Fruit fly (Drosophila melanogaster) whole organism, embryonic: ENCODE results near the gene CG46387.

Source experiments
- Atf6 ChIP-seq: fragments of 200-800 bp; sonication (Bioruptor generic); IDR thresholded peaks from 2 replicates; pipeline ENCODE4 v1.3.6; 2022; ENCODE audit warnings: missing biosample characterization, missing genetic modification characterization
- Awh ChIP-seq: fragments of 200-800 bp; sonication (Bioruptor generic); IDR thresholded peaks from 2 replicates; pipeline ENCODE4, ENCODE4 v1.3.6; 2022; ENCODE audit warnings: missing biosample characterization, missing genetic modification characterization
- Blimp-1 ChIP-seq: fragments of 200-800 bp; sonication (Bioruptor generic); optimal IDR thresholded peaks from 3 replicates; lab custom pipeline; 2018; ENCODE audit warnings: missing biosample characterization, missing genetic modification characterization, mild to moderate bottlenecking, moderate library complexity, missing genetic modification reagents
- C15 ChIP-seq: fragments of 200-800 bp; sonication (Bioruptor generic); IDR thresholded peaks from 3 replicates; pipeline ENCODE4 v1.3.6; 2022; ENCODE audit warnings: missing biosample characterization, missing genetic modification characterization
- CG1024 ChIP-seq: fragments of 200-800 bp; sonication (Bioruptor generic); IDR thresholded peaks from 2 replicates; pipeline ENCODE4 v1.3.6; 2022; ENCODE audit warnings: missing biosample characterization, missing genetic modification characterization
- CG11695 ChIP-seq: fragments of 200-800 bp; sonication (Bioruptor generic); IDR thresholded peaks from 3 replicates; pipeline ENCODE4 v1.3.6; 2022; ENCODE audit warnings: missing biosample characterization, missing genetic modification characterization
- CG12071 ChIP-seq: fragments of 200-800 bp; sonication (Bioruptor generic); optimal IDR thresholded peaks from 3 replicates; lab custom pipeline; 2018; ENCODE audit warnings: missing biosample characterization, mild to moderate bottlenecking, missing genetic modification characterization
- CG12104 ChIP-seq: fragments of 200-800 bp; sonication (Bioruptor generic); optimal IDR thresholded peaks from 3 replicates; lab custom pipeline; 2016; ENCODE audit warnings: missing biosample characterization, missing genetic modification characterization
- CG13424 ChIP-seq: fragments of 200-800 bp; sonication (Bioruptor generic); optimal IDR thresholded peaks from 2 replicates; lab custom pipeline; 2019; ENCODE audit warnings: missing biosample characterization, mild to moderate bottlenecking, missing genetic modification characterization, moderate library complexity
- CG13894 ChIP-seq: fragments of 200-800 bp; sonication (Bioruptor generic); optimal IDR thresholded peaks from 3 replicates; lab custom pipeline; 2018; ENCODE audit warnings: missing biosample characterization, mild to moderate bottlenecking, missing genetic modification characterization, moderate library complexity
- CG14860 ChIP-seq: fragments of 200-800 bp; sonication (Bioruptor generic); IDR thresholded peaks from 3 replicates; pipeline ENCODE4 v1.3.6; 2022; ENCODE audit warnings: missing biosample characterization, missing genetic modification characterization; ENCODE audit not compliant: partially characterized antibody
- CG15011 ChIP-seq: fragments of 200-800 bp; sonication (Bioruptor generic); optimal IDR thresholded peaks from 3 replicates; lab custom pipeline; 2018; ENCODE audit warnings: missing biosample characterization, mild to moderate bottlenecking, missing genetic modification characterization
- CG2116 ChIP-seq: fragments of 200-800 bp; sonication (Bioruptor generic); optimal IDR thresholded peaks from 3 replicates; lab custom pipeline; 2018; ENCODE audit warnings: missing biosample characterization, mild to moderate bottlenecking, missing genetic modification characterization
- CG31365 ChIP-seq: fragments of 200-800 bp; sonication (Bioruptor generic); optimal IDR thresholded peaks from 2 replicates; lab custom pipeline; 2018; ENCODE audit warnings: missing biosample characterization, mild to moderate bottlenecking, missing genetic modification characterization
- CG33557 ChIP-seq: fragments of 200-800 bp; sonication (Bioruptor generic); optimal IDR thresholded peaks from 2 replicates; lab custom pipeline; 2019; ENCODE audit warnings: missing biosample characterization, mild to moderate bottlenecking, missing genetic modification characterization, moderate library complexity
- CG4360 ChIP-seq: fragments of 200-800 bp; sonication (Bioruptor generic); IDR thresholded peaks from 2 replicates; pipeline ENCODE4 v1.3.6; 2022; ENCODE audit warnings: missing biosample characterization, missing genetic modification characterization
- CG4707 ChIP-seq: fragments of 200-800 bp; sonication (Bioruptor generic); optimal IDR thresholded peaks from 2 replicates; lab custom pipeline; 2018; ENCODE audit warnings: missing biosample characterization, mild to moderate bottlenecking, missing genetic modification characterization, moderate library complexity
- CG6175 ChIP-seq: fragments of 200-800 bp; sonication (Bioruptor generic); IDR thresholded peaks from 3 replicates; pipeline ENCODE4 v1.3.6; 2022; ENCODE audit warnings: missing biosample characterization, missing genetic modification characterization
- CG6272 ChIP-seq: fragments of 200-800 bp; sonication (Bioruptor generic); IDR thresholded peaks from 2 replicates; pipeline ENCODE4 v1.3.6; 2022; ENCODE audit warnings: missing biosample characterization, missing genetic modification characterization
- CG6813 ChIP-seq: fragments of 200-800 bp; sonication (Bioruptor generic); optimal IDR thresholded peaks from 2 replicates; lab custom pipeline; 2017; ENCODE audit warnings: missing biosample characterization, missing genetic modification characterization, mild to moderate bottlenecking, moderate library complexity, missing genetic modification reagents
- CG7556 ChIP-seq: fragments of 200-800 bp; sonication (Bioruptor generic); optimal IDR thresholded peaks from 2 replicates; lab custom pipeline; 2017; ENCODE audit warnings: missing biosample characterization, mild to moderate bottlenecking, missing genetic modification characterization
- CG8478 ChIP-seq: fragments of >200 bp; optimal IDR thresholded peaks from 2 replicates; lab custom pipeline; 2018
- CG8944 ChIP-seq: fragments of 200-800 bp; sonication (Bioruptor generic); optimal IDR thresholded peaks from 3 replicates; lab custom pipeline; 2016; ENCODE audit warnings: missing biosample characterization, missing genetic modification characterization
- CG9876 ChIP-seq: fragments of 200-800 bp; sonication (Bioruptor generic); optimal IDR thresholded peaks from 2 replicates; lab custom pipeline; 2016; ENCODE audit warnings: missing biosample characterization, missing genetic modification characterization
- CrebB ChIP-seq: fragments of 200-800 bp; sonication (Bioruptor generic); optimal IDR thresholded peaks from 3 replicates; lab custom pipeline; 2018; ENCODE audit warnings: missing biosample characterization, mild to moderate bottlenecking, missing genetic modification characterization
- Dfd ChIP-seq, 2 experiments: fragments of >200 bp; optimal IDR thresholded peaks; 2 replicates each; lab custom pipeline; 2017; ENCODE audit warnings: missing biosample characterization in 2 of 2, missing genetic modification characterization in 2 of 2
- Elba2 ChIP-seq: fragments of 200-800 bp; sonication (Bioruptor generic); optimal IDR thresholded peaks from 3 replicates; lab custom pipeline; 2016; ENCODE audit warnings: missing biosample characterization, missing genetic modification characterization
- HLH4C ChIP-seq: fragments of 200-800 bp; sonication (Bioruptor generic); IDR thresholded peaks from 3 replicates; pipeline ENCODE4 v1.3.6; 2022; ENCODE audit warnings: missing biosample characterization, missing genetic modification characterization; ENCODE audit not compliant: partially characterized antibody
- MBD-R2 ChIP-seq: fragments of 200-800 bp; sonication (Bioruptor generic); IDR thresholded peaks from 2 replicates; pipeline ENCODE4 v1.3.6; 2022; ENCODE audit warnings: missing biosample characterization, missing genetic modification characterization
- NC2β ChIP-seq: fragments of 200-800 bp; sonication (Bioruptor generic); optimal IDR thresholded peaks from 2 replicates; lab custom pipeline; 2016; ENCODE audit warnings: missing biosample characterization, missing genetic modification characterization
- NfI ChIP-seq: fragments of 200-800 bp; sonication (Bioruptor generic); optimal IDR thresholded peaks from 3 replicates; lab custom pipeline; 2018; ENCODE audit warnings: missing biosample characterization, mild to moderate bottlenecking, missing genetic modification characterization, moderate library complexity
- Optix ChIP-seq: fragments of 200-800 bp; sonication (Bioruptor generic); IDR thresholded peaks from 3 replicates; pipeline ENCODE4 v1.3.6; 2022; ENCODE audit warnings: missing biosample characterization, missing genetic modification characterization
- Sin3A ChIP-seq: fragments of >200 bp; optimal IDR thresholded peaks from 2 replicates; lab custom pipeline; 2018
- Spps ChIP-seq: fragments of 200-800 bp; sonication (Bioruptor generic); optimal IDR thresholded peaks from 2 replicates; lab custom pipeline; 2018; ENCODE audit warnings: missing biosample characterization, mild to moderate bottlenecking, missing genetic modification characterization
- Sry-β ChIP-seq: fragments of 200-800 bp; sonication (Bioruptor generic); optimal IDR thresholded peaks from 2 replicates; lab custom pipeline; 2018; ENCODE audit warnings: missing biosample characterization, mild to moderate bottlenecking, missing genetic modification characterization, moderate library complexity
- Tbp ChIP-seq: fragments of >200 bp; optimal IDR thresholded peaks from 2 replicates; lab custom pipeline; 2018; ENCODE audit warnings: missing biosample characterization, missing genetic modification characterization
- ac ChIP-seq: fragments of 200-800 bp; sonication (Bioruptor generic); optimal IDR thresholded peaks from 3 replicates; lab custom pipeline; 2017; ENCODE audit warnings: missing biosample characterization, mild to moderate bottlenecking, missing genetic modification characterization
- bigmax ChIP-seq: fragments of 200-800 bp; sonication (Bioruptor generic); optimal IDR thresholded peaks from 2 replicates; lab custom pipeline; 2018; ENCODE audit warnings: missing biosample characterization, mild to moderate bottlenecking, missing genetic modification characterization
- chn ChIP-seq: fragments of 200-800 bp; sonication (Bioruptor generic); optimal IDR thresholded peaks from 2 replicates; lab custom pipeline; 2016; ENCODE audit warnings: missing biosample characterization, missing genetic modification characterization
- ci ChIP-seq: fragments of 200-800 bp; sonication (Bioruptor generic); IDR thresholded peaks from 3 replicates; pipeline ENCODE4 v1.3.6; 2022; ENCODE audit warnings: missing biosample characterization, missing genetic modification characterization
- da ChIP-seq: fragments of 200-800 bp; sonication (Bioruptor generic); optimal IDR thresholded peaks from 2 replicates; lab custom pipeline; 2016; ENCODE audit warnings: missing biosample characterization, missing genetic modification characterization
- ems ChIP-seq: fragments of 200-800 bp; sonication (Bioruptor generic); optimal IDR thresholded peaks from 3 replicates; lab custom pipeline; 2016; ENCODE audit warnings: missing biosample characterization, missing genetic modification characterization
- grn ChIP-seq: fragments of 200-800 bp; sonication (Bioruptor generic); optimal IDR thresholded peaks from 3 replicates; lab custom pipeline; 2017; ENCODE audit warnings: missing biosample characterization, missing genetic modification characterization
- ken ChIP-seq: fragments of 200-800 bp; sonication (Bioruptor generic); IDR thresholded peaks from 3 replicates; pipeline ENCODE4 v1.3.6; 2022; ENCODE audit warnings: missing biosample characterization, missing genetic modification characterization
- psq ChIP-seq: fragments of 200-800 bp; sonication (Bioruptor generic); optimal IDR thresholded peaks from 2 replicates; lab custom pipeline; 2017; ENCODE audit warnings: missing biosample characterization, missing genetic modification characterization
- run ChIP-seq: fragments of 200-800 bp; sonication (Bioruptor generic); optimal IDR thresholded peaks from 3 replicates; lab custom pipeline; 2018; ENCODE audit warnings: missing biosample characterization, mild to moderate bottlenecking, missing genetic modification characterization
- sens-2 ChIP-seq: fragments of 200-800 bp; sonication (Bioruptor generic); IDR thresholded peaks from 2 replicates; pipeline ENCODE4 v1.3.6; 2022; ENCODE audit warnings: missing biosample characterization, missing genetic modification characterization
- slbo ChIP-seq: fragments of 200-800 bp; sonication (Bioruptor generic); IDR thresholded peaks from 2 replicates; pipeline ENCODE4 v1.3.6; 2022; ENCODE audit warnings: missing biosample characterization, missing genetic modification characterization
- sqz ChIP-seq: fragments of 200-800 bp; sonication (Bioruptor generic); optimal IDR thresholded peaks from 3 replicates; lab custom pipeline; 2018; ENCODE audit warnings: missing biosample characterization, mild to moderate bottlenecking, missing genetic modification characterization
- tap ChIP-seq: fragments of 200-800 bp; optimal IDR thresholded peaks from 3 replicates; lab custom pipeline; 2019; ENCODE audit warnings: missing biosample characterization, mild to moderate bottlenecking, missing genetic modification characterization, moderate library complexity
- vvl ChIP-seq: fragments of 200-800 bp; sonication (Bioruptor generic); IDR thresholded peaks from 2 replicates; pipeline ENCODE4 v1.3.6; 2022; ENCODE audit warnings: missing biosample characterization, missing genetic modification characterization
- zf30C ChIP-seq: fragments of 200-800 bp; sonication (Bioruptor generic); optimal IDR thresholded peaks from 3 replicates; lab custom pipeline; 2018; ENCODE audit warnings: missing biosample characterization, mild to moderate bottlenecking, missing genetic modification characterization

Gene CG46387

DNA sequence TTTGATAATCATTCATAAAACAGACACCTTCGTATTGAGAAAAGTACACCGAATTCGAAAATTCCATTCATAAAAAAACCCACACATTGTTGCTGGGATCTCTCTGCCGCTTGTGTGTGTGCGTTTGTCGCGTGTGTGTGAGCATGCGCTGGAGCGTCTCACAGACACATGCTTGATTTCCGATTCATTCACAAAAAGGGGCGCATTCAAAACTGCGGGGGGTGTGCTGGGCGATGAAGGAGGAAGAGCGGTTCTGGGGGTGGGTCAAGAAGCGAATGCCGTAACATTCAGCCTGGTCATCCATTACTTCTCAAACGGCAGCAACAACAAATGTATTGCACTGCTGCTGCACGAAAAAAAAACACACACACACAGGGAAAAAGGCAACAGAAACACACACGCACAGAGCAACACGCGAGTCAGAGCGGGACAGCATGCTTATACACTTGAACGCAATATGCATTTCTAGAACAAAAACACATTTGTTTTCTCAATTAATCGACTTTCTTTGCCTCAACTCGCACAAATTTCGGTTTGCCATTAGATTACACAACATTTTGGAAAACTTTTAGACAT lies 44.4 kb upstream of the CG46387 start (continued):
- TF ChIP-seq Elba2 (GFP tag; lab: Kevin White, UChicago) (no peak), CG6813 (GFP tag; lab: Kevin White, UChicago) (no peak), CG12104 (GFP tag; lab: Kevin White, UChicago) (no peak), ac (no peak), CG1024 (no peak), CG14860 (no peak), slbo (no peak), Sin3A (lab: Kevin White, UChicago) (no peak), CG8944 (GFP tag; lab: Kevin White, UChicago) (no peak), CG15011 (GFP tag; lab: Kevin White, UChicago) (no peak), CG7556 (GFP tag; lab: Kevin White, UChicago) (no peak), Optix (GFP tag; lab: Robert Waterston, UW) (no peak), grn (no peak), CG9876 (no peak), CrebB (no peak), C15 (GFP tag; lab: Robert Waterston, UW) (no peak), da (GFP tag; lab: Kevin White, UChicago) (no peak), NfI (no peak), CG6175 (peak; percentile 69; the same call in 2 of the 3 replicates), chn (GFP tag; lab: Kevin White, UChicago) (peak; percentile 67), CG6272 (GFP tag; lab: Robert Waterston, UW) (no peak), MBD-R2 (no peak), bigmax (GFP tag; lab: Kevin White, UChicago) (no peak), tap (tag; lab: Kevin White, UChicago) (no peak), vvl (GFP tag; lab: Robert Waterston, UW) (peak; percentile 62), ken (GFP tag; lab: Robert Waterston, UW) (no peak), CG33557 (no peak), run (no peak), ems (GFP tag; lab: Kevin White, UChicago) (no peak), ci (GFP tag; lab: Robert Waterston, UW) (peak; percentile 56; the same call in 1 of the 3 replicates), Tbp (no peak), CG8478 (lab: Kevin White, UChicago) (peak; percentile 83), HLH4C (GFP tag; lab: Robert Waterston, UW) (no peak; the same call in 2 of the 3 replicates), CG4707 (no peak), Sry-β (no peak), CG4360 (GFP tag; lab: Robert Waterston, UW) (peak; percentile 84), sqz (GFP tag; lab: Kevin White, UChicago) (peak; percentile 77), Awh (GFP tag; lab: Robert Waterston, UW) (no peak), CG31365 (tag; lab: Kevin White, UChicago) (no peak), Atf6 (peak; percentile 44; the same call in 1 of the 2 replicates), Dfd (GFP tag; optimal IDR thresholded peaks at IDR 0.05; lab: Kevin White, UChicago) (no peak), psq (no peak), CG11695 (GFP tag; lab: Robert Waterston, UW) (no peak), CG2116 (GFP tag; lab: Kevin White, UChicago) (no peak), Blimp-1 (GFP tag; lab: Kevin White, UChicago) (no peak), zf30C (peak; percentile 19), NC2β (GFP tag; lab: Kevin White, UChicago) (no peak), CG13424 (tag; lab: Kevin White, UChicago) (no peak), sens-2 (GFP tag; lab: Robert Waterston, UW) (no peak), Spps (tag; lab: Kevin White, UChicago) (no peak), CG12071 (peak; percentile 15), CG13894 (no peak)
